Fruit fly (Drosophila melanogaster) whole organism, embryonic: ENCODE data around the gene slmb.
A peak's percentile ranks its signal among the peaks of the same experiment; 100 is the strongest.

ENCODE experiments used
- Atf3 ChIP-seq: fragments of 200-800 bp; sonication (Bioruptor generic); optimal IDR thresholded peaks from 3 replicates; lab custom pipeline; 2016; ENCODE audit warnings: missing biosample characterization, missing genetic modification characterization
- CG12299 ChIP-seq: fragments of 200-800 bp; sonication (Bioruptor generic); optimal IDR thresholded peaks from 2 replicates; lab custom pipeline; 2018; ENCODE audit warnings: missing biosample characterization, mild to moderate bottlenecking, missing genetic modification characterization
- CG13123 ChIP-seq: fragments of 200-800 bp; sonication (Bioruptor generic); optimal IDR thresholded peaks from 2 replicates; lab custom pipeline; 2016; ENCODE audit warnings: missing biosample characterization, missing genetic modification characterization
- CG13424 ChIP-seq: fragments of 200-800 bp; sonication (Bioruptor generic); optimal IDR thresholded peaks from 2 replicates; lab custom pipeline; 2019; ENCODE audit warnings: missing biosample characterization, mild to moderate bottlenecking, missing genetic modification characterization, moderate library complexity
- CG14441 ChIP-seq: fragments of 200-800 bp; sonication (Bioruptor generic); IDR thresholded peaks from 2 replicates; pipeline ENCODE4 v1.3.6; 2022; ENCODE audit warnings: missing biosample characterization, missing genetic modification characterization
- CG1647 ChIP-seq: fragments of 200-800 bp; sonication (Bioruptor generic); optimal IDR thresholded peaks from 3 replicates; lab custom pipeline; 2016; ENCODE audit warnings: missing biosample characterization, missing genetic modification characterization
- CG16779 ChIP-seq: fragments of 200-800 bp; sonication (Bioruptor generic); IDR thresholded peaks from 2 replicates; pipeline ENCODE4 v1.3.6; 2022; ENCODE audit warnings: missing biosample characterization, missing genetic modification characterization
- CG17328 ChIP-seq: fragments of 200-800 bp; sonication (Bioruptor generic); IDR thresholded peaks from 2 replicates; pipeline ENCODE4 v1.3.6; 2022; ENCODE audit warnings: missing biosample characterization, missing genetic modification characterization
- CG18599 ChIP-seq: fragments of 200-800 bp; sonication (Bioruptor generic); optimal IDR thresholded peaks from 3 replicates; lab custom pipeline; 2017; ENCODE audit warnings: missing biosample characterization, missing genetic modification characterization, mild to moderate bottlenecking, moderate library complexity, missing genetic modification reagents
- CG2678 ChIP-seq: fragments of 200-800 bp; sonication (Bioruptor generic); optimal IDR thresholded peaks from 3 replicates; lab custom pipeline; 2019; ENCODE audit warnings: missing biosample characterization, mild to moderate bottlenecking, missing genetic modification characterization, moderate library complexity
- CG2875 ChIP-seq: fragments of 200-800 bp; sonication (Bioruptor generic); optimal IDR thresholded peaks from 2 replicates; lab custom pipeline; 2017; ENCODE audit warnings: missing biosample characterization, mild to moderate bottlenecking, missing genetic modification characterization, missing genetic modification reagents
- CG2889 ChIP-seq: fragments of 200-800 bp; sonication (Bioruptor generic); IDR thresholded peaks from 3 replicates; pipeline ENCODE4 v1.3.6; 2022; ENCODE audit warnings: missing biosample characterization, missing genetic modification characterization
- CG31441 ChIP-seq: fragments of 200-800 bp; sonication (Bioruptor generic); IDR thresholded peaks from 2 replicates; pipeline ENCODE4 v1.3.6; 2022; ENCODE audit warnings: missing biosample characterization, missing genetic modification characterization
- CG3163 ChIP-seq: fragments of 200-800 bp; sonication (Bioruptor generic); optimal IDR thresholded peaks from 3 replicates; lab custom pipeline; 2016; ENCODE audit warnings: missing biosample characterization, missing genetic modification characterization
- CG4328 ChIP-seq: fragments of 200-800 bp; sonication (Bioruptor generic); optimal IDR thresholded peaks from 3 replicates; lab custom pipeline; 2017; ENCODE audit warnings: missing biosample characterization, missing genetic modification reagents, missing genetic modification characterization
- CG43689 ChIP-seq: fragments of 200-800 bp; sonication (Bioruptor generic); IDR thresholded peaks from 2 replicates; pipeline ENCODE4 v1.3.6; 2022; ENCODE audit warnings: missing biosample characterization, missing genetic modification characterization
- CG5245 ChIP-seq: fragments of 200-800 bp; sonication (Bioruptor generic); optimal IDR thresholded peaks from 3 replicates; lab custom pipeline; 2016; ENCODE audit warnings: missing biosample characterization, missing genetic modification characterization
- CG7372 ChIP-seq: fragments of 200-800 bp; sonication (Bioruptor generic); IDR thresholded peaks from 2 replicates; pipeline ENCODE4 v1.3.6; 2022; ENCODE audit warnings: missing biosample characterization, missing genetic modification characterization
- HHEX ChIP-seq: fragments of 200-800 bp; sonication (Bioruptor generic); optimal IDR thresholded peaks from 3 replicates; lab custom pipeline; 2017; ENCODE audit warnings: missing biosample characterization, mild to moderate bottlenecking, missing genetic modification characterization, missing genetic modification reagents
- Hand ChIP-seq: fragments of 200-800 bp; sonication (Bioruptor generic); optimal IDR thresholded peaks from 2 replicates; lab custom pipeline; 2017; ENCODE audit warnings: mild to moderate bottlenecking, missing biosample characterization, missing genetic modification reagents, missing genetic modification characterization
- MESR4 ChIP-seq: fragments of 200-800 bp; sonication (Bioruptor generic); optimal IDR thresholded peaks from 2 replicates; lab custom pipeline; 2018; ENCODE audit warnings: missing biosample characterization, mild to moderate bottlenecking, missing genetic modification characterization, moderate library complexity
- Med ChIP-seq: fragments of 200-800 bp; sonication (Bioruptor generic); peaks from one replicate; lab custom pipeline; 2016; ENCODE audit warnings: missing biosample characterization, missing genetic modification characterization, mild to moderate bottlenecking, inconsistent platforms, moderate library complexity
- NFAT ChIP-seq: fragments of 200-800 bp; sonication (Bioruptor generic); IDR thresholded peaks from 2 replicates; pipeline ENCODE4 v1.3.6; 2022; ENCODE audit warnings: missing biosample characterization, missing genetic modification characterization
- Neu2 ChIP-seq: fragments of 200-800 bp; sonication (Bioruptor generic); optimal IDR thresholded peaks from 3 replicates; lab custom pipeline; 2016; ENCODE audit warnings: missing biosample characterization, missing genetic modification characterization, borderline replicate concordance
- Ravus ChIP-seq: fragments of 200-800 bp; sonication (Bioruptor generic); IDR thresholded peaks from 2 replicates; pipeline ENCODE4 v1.3.6; 2022; ENCODE audit warnings: missing biosample characterization, missing genetic modification characterization
- Sry-β ChIP-seq: fragments of 200-800 bp; sonication (Bioruptor generic); optimal IDR thresholded peaks from 2 replicates; lab custom pipeline; 2018; ENCODE audit warnings: missing biosample characterization, mild to moderate bottlenecking, missing genetic modification characterization, moderate library complexity
- Usf ChIP-seq: fragments of 200-800 bp; sonication (Bioruptor generic); optimal IDR thresholded peaks from 2 replicates; lab custom pipeline; 2017; ENCODE audit warnings: missing genotype, missing biosample characterization, missing genetic modification characterization
- ase ChIP-seq: fragments of 200-800 bp; sonication (Bioruptor generic); IDR thresholded peaks from 3 replicates; pipeline ENCODE4 v1.3.6; 2022; ENCODE audit warnings: missing biosample characterization, missing genetic modification characterization
- bcd ChIP-seq: fragments of 200-800 bp; sonication (Bioruptor generic); optimal IDR thresholded peaks from 2 replicates; lab custom pipeline; 2017; ENCODE audit warnings: missing biosample characterization, mild to moderate bottlenecking, missing genetic modification characterization
- bowl ChIP-seq: fragments of 200-800 bp; sonication (Bioruptor generic); IDR thresholded peaks from 2 replicates; pipeline ENCODE4 v1.3.6; 2022; ENCODE audit warnings: missing biosample characterization, missing genetic modification characterization
- bsh ChIP-seq, 2 experiments: fragments of 200-800 bp; sonication (Bioruptor generic); optimal IDR thresholded peaks; 2 replicates each; lab custom pipeline; 2017 to 2018; ENCODE audit warnings: mild to moderate bottlenecking in 2 of 2, missing biosample characterization in 2 of 2, missing genetic modification characterization in 2 of 2, moderate library complexity in 1 of 2
- cas ChIP-seq: fragments of 200-800 bp; sonication (Bioruptor generic); IDR thresholded peaks from 2 replicates; pipeline ENCODE4 v1.3.6; 2022; ENCODE audit warnings: missing biosample characterization, missing genetic modification characterization
- chinmo ChIP-seq: fragments of 200-800 bp; sonication (Bioruptor generic); IDR thresholded peaks from 4 replicates; pipeline ENCODE4 v1.3.6; 2022; ENCODE audit warnings: missing biosample characterization, missing genetic modification characterization; ENCODE audit not compliant: partially characterized antibody
- dmrt11E ChIP-seq: fragments of 200-800 bp; sonication (Bioruptor generic); optimal IDR thresholded peaks from 3 replicates; lab custom pipeline; 2018; ENCODE audit warnings: missing biosample characterization, mild to moderate bottlenecking, missing genetic modification characterization, moderate library complexity
- dysf ChIP-seq: fragments of 200-800 bp; sonication (Bioruptor generic); IDR thresholded peaks from 3 replicates; pipeline ENCODE4 v1.3.6; 2022; ENCODE audit warnings: missing biosample characterization, missing genetic modification characterization
- ems ChIP-seq: fragments of 200-800 bp; sonication (Bioruptor generic); optimal IDR thresholded peaks from 3 replicates; lab custom pipeline; 2016; ENCODE audit warnings: missing biosample characterization, missing genetic modification characterization
- grau ChIP-seq: fragments of 200-800 bp; optimal IDR thresholded peaks from 3 replicates; lab custom pipeline; 2019; ENCODE audit warnings: missing biosample characterization, mild to moderate bottlenecking, missing genetic modification characterization, moderate library complexity
- grn ChIP-seq: fragments of 200-800 bp; sonication (Bioruptor generic); optimal IDR thresholded peaks from 3 replicates; lab custom pipeline; 2017; ENCODE audit warnings: missing biosample characterization, missing genetic modification characterization
- gsb ChIP-seq: fragments of 200-800 bp; sonication (Bioruptor generic); IDR thresholded peaks from 2 replicates; pipeline ENCODE4 v1.3.6; 2022; ENCODE audit warnings: missing biosample characterization, missing genetic modification characterization
- gt ChIP-seq: fragments of 200-800 bp; sonication (Bioruptor generic); IDR thresholded peaks from 2 replicates; pipeline ENCODE4 v1.3.6; 2022; ENCODE audit warnings: missing biosample characterization, missing genetic modification characterization
- hth ChIP-seq: fragments of >200 bp; optimal IDR thresholded peaks from 2 replicates; lab custom pipeline; 2017; ENCODE audit warnings: inconsistent platforms
- ind ChIP-seq: fragments of 200-800 bp; sonication (Bioruptor generic); optimal IDR thresholded peaks from 3 replicates; lab custom pipeline; 2016; ENCODE audit warnings: missing biosample characterization, missing genetic modification characterization
- kah ChIP-seq: fragments of 200-800 bp; sonication (Bioruptor generic); optimal IDR thresholded peaks from 2 replicates; lab custom pipeline; 2018; ENCODE audit warnings: missing biosample characterization, mild to moderate bottlenecking, missing genetic modification characterization
- ken ChIP-seq: fragments of 200-800 bp; sonication (Bioruptor generic); IDR thresholded peaks from 3 replicates; pipeline ENCODE4 v1.3.6; 2022; ENCODE audit warnings: missing biosample characterization, missing genetic modification characterization
- odd ChIP-seq: fragments of 200-800 bp; sonication (Bioruptor generic); optimal IDR thresholded peaks from 2 replicates; lab custom pipeline; 2017; ENCODE audit warnings: missing biosample characterization, mild to moderate bottlenecking, missing genetic modification characterization
- prd ChIP-seq, 3 experiments: fragments of >200 bp in 2 of 3; fragments of 200-800 bp in 1 of 3; sonication (Bioruptor generic) in 1 of 3; optimal IDR thresholded peaks in 2 of 3; IDR thresholded peaks in 1 of 3; 2 replicates in 2 of 3; 3 replicates in 1 of 3; pipeline versions ENCODE4 v1.3.6 to Lab custom; 2017 to 2022; ENCODE audit warnings: missing biosample characterization in 1 of 3, missing genetic modification characterization in 1 of 3
- row ChIP-seq: fragments of 200-800 bp; sonication (Bioruptor generic); IDR thresholded peaks from 3 replicates; pipeline ENCODE4 v1.3.6; 2022; ENCODE audit warnings: missing biosample characterization, missing genetic modification characterization
- sim ChIP-seq: fragments of 200-800 bp; sonication (Bioruptor generic); IDR thresholded peaks from 2 replicates; pipeline ENCODE4 v1.3.6; 2022; ENCODE audit warnings: missing biosample characterization, missing genetic modification characterization
- tgo ChIP-seq: fragments of 200-800 bp; sonication (Bioruptor generic); IDR thresholded peaks from 3 replicates; pipeline ENCODE4 v1.3.6; 2022; ENCODE audit warnings: missing biosample characterization, missing genetic modification characterization
- vnd ChIP-seq: fragments of 200-800 bp; sonication (Bioruptor generic); IDR thresholded peaks from 3 replicates; pipeline ENCODE4 v1.3.6; 2022; ENCODE audit warnings: missing biosample characterization, missing genetic modification characterization; ENCODE audit not compliant: partially characterized antibody
- yki ChIP-seq: fragments of >200 bp; optimal IDR thresholded peaks from 3 replicates; lab custom pipeline; 2018

The slmb gene

DNA sequence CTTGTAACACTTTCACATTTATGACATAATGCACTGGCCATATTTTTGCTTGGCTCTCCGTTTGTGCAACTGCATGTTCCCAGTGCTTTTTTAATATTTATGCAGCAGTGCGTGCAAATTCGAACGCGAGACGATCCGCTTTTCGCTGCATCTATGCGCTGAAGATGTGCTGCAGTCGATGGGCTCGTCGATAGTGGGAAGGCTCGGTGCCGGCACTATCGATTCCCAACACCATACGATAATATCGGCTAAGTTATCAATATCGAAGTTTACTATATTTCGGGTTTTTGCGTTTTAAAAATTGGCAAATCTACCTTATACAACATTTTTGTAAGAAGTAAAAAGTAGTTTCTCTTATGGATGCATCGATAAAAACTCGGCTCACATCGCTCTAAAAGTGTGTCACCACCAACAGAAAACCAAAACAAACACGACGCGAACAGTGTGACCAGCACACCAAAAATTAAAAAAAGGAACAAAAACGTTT is 29.6 kb downstream of the slmb start, which contains the start of gene RhoGAP93B (continued):
- TF ChIP-seq cas (peak; percentile 85), bcd (GFP tag; lab: Kevin White, UChicago) (peak; percentile 70), grn (GFP tag; lab: Kevin White, UChicago) (peak; percentile 33), CG13123 (GFP tag; lab: Kevin White, UChicago) (peak; percentile 58), CG17328 (GFP tag; lab: Robert Waterston, UW) (peak; percentile 88), CG3163 (peak; percentile 77), CG7372 (GFP tag; lab: Robert Waterston, UW) (peak; percentile 93), ken (GFP tag; lab: Robert Waterston, UW) (peak; percentile 83), CG5245 (GFP tag; lab: Kevin White, UChicago) (peak; percentile 70), HHEX (peak; percentile 36), Ravus (peak; percentile 81), gsb (GFP tag; lab: Robert Waterston, UW) (peak; percentile 56), dmrt11E (tag; lab: Kevin White, UChicago) (peak; percentile 73), CG1647 (GFP tag; lab: Kevin White, UChicago) (peak; percentile 85), MESR4 (GFP tag; lab: Kevin White, UChicago) (peak; percentile 69), ems (peak; percentile 86), CG2889 (GFP tag; lab: Robert Waterston, UW) (peak; percentile 74; the same call in 2 of the 3 replicates), tgo (peak; percentile 80), CG13424 (tag; lab: Kevin White, UChicago) (peak; percentile 85), odd (peak; percentile 9), ind (GFP tag; lab: Kevin White, UChicago) (peak; percentile 83), prd (optimal IDR thresholded peaks at IDR 0.05; lab: Kevin White, UChicago) (no peak), prd (GFP tag; IDR thresholded peaks at IDR 0.05; lab: Robert Waterston, UW) (peak; percentile 96), hth (lab: Kevin White, UChicago) (no peak), yki (lab: Kevin White, UChicago) (no peak), bsh (GFP tag; optimal IDR thresholded peaks at IDR 0.05; lab: Kevin White, UChicago) (peak in 1 of 2 experiments; percentile 78), ase (GFP tag; lab: Robert Waterston, UW) (peak; percentile 90), CG14441 (peak; percentile 92), CG16779 (GFP tag; lab: Robert Waterston, UW) (peak; percentile 74), grau (tag; lab: Kevin White, UChicago) (peak; percentile 78), kah (peak; percentile 12), NFAT (GFP tag; lab: Robert Waterston, UW) (peak; percentile 94), Usf (peak; percentile 34), Med (GFP tag; lab: Kevin White, UChicago) (peak; percentile 99), dysf (GFP tag; lab: Robert Waterston, UW) (peak; percentile 88), sim (0 out of 2 replicates have a peak, but pooled peaks have one; percentile 26), Sry-β (GFP tag; lab: Kevin White, UChicago) (peak; percentile 17), Neu2 (GFP tag; lab: Kevin White, UChicago) (peak; percentile 63), gt (peak; percentile 80), Hand (peak; percentile 1), CG18599 (GFP tag; lab: Kevin White, UChicago) (peak; percentile 89), bowl (peak; percentile 88), Atf3 (GFP tag; lab: Kevin White, UChicago) (peak; percentile 86), CG2875 (GFP tag; lab: Kevin White, UChicago) (peak; percentile 41), CG2678 (tag; lab: Kevin White, UChicago) (no peak), CG4328 (GFP tag; lab: Kevin White, UChicago) (peak; percentile 71), vnd (peak; percentile 100), row (peak; percentile 96), chinmo (GFP tag; lab: Robert Waterston, UW) (peak; percentile 100), CG43689 (GFP tag; lab: Robert Waterston, UW) (no peak), CG31441 (GFP tag; lab: Robert Waterston, UW) (peak; percentile 77), CG12299 (tag; lab: Kevin White, UChicago) (peak; percentile 83)
